Fruit fly (Drosophila melanogaster) whole organism, embryonic: ENCODE data around the gene nSMase.
A peak's percentile ranks its signal among the peaks of the same experiment; 100 is the strongest.

Experiments used
- Adf1 ChIP-seq: fragments of 200-800 bp; sonication (Bioruptor generic); IDR thresholded peaks from 2 replicates; pipeline ENCODE4 v1.3.6; 2022; ENCODE audit warnings: missing biosample characterization, missing genetic modification characterization
- Atf6 ChIP-seq: fragments of 200-800 bp; sonication (Bioruptor generic); IDR thresholded peaks from 2 replicates; pipeline ENCODE4 v1.3.6; 2022; ENCODE audit warnings: missing biosample characterization, missing genetic modification characterization
- CG10147 ChIP-seq: fragments of 200-800 bp; sonication (Bioruptor generic); optimal IDR thresholded peaks from 2 replicates; lab custom pipeline; 2019; ENCODE audit warnings: missing biosample characterization, mild to moderate bottlenecking, missing genetic modification characterization, moderate library complexity
- CG11695 ChIP-seq: fragments of 200-800 bp; sonication (Bioruptor generic); IDR thresholded peaks from 3 replicates; pipeline ENCODE4 v1.3.6; 2022; ENCODE audit warnings: missing biosample characterization, missing genetic modification characterization
- CG12744 ChIP-seq: fragments of 200-800 bp; sonication (Bioruptor generic); optimal IDR thresholded peaks from 2 replicates; lab custom pipeline; 2016; ENCODE audit warnings: missing biosample characterization, missing genetic modification characterization
- CG18619 ChIP-seq: fragments of 200-800 bp; sonication (Bioruptor generic); optimal IDR thresholded peaks from 3 replicates; lab custom pipeline; 2017; ENCODE audit warnings: missing biosample characterization, mild to moderate bottlenecking, missing genetic modification characterization
- CG2875 ChIP-seq: fragments of 200-800 bp; sonication (Bioruptor generic); optimal IDR thresholded peaks from 2 replicates; lab custom pipeline; 2017; ENCODE audit warnings: missing biosample characterization, mild to moderate bottlenecking, missing genetic modification characterization, missing genetic modification reagents
- CG3281 ChIP-seq: fragments of 200-800 bp; sonication (Bioruptor generic); optimal IDR thresholded peaks from 3 replicates; lab custom pipeline; 2017; ENCODE audit warnings: missing biosample characterization, mild to moderate bottlenecking, missing genetic modification characterization
- CG33213 ChIP-seq: fragments of 200-800 bp; sonication (Bioruptor generic); optimal IDR thresholded peaks from 3 replicates; lab custom pipeline; 2016; ENCODE audit warnings: missing biosample characterization, missing genetic modification characterization
- CG3995 ChIP-seq: fragments of 200-800 bp; sonication (Bioruptor generic); optimal IDR thresholded peaks from 3 replicates; lab custom pipeline; 2016; ENCODE audit warnings: missing biosample characterization, missing genetic modification characterization
- CG4282 ChIP-seq: fragments of 200-800 bp; sonication (Bioruptor generic); optimal IDR thresholded peaks from 2 replicates; lab custom pipeline; 2016; ENCODE audit warnings: missing biosample characterization, missing genetic modification characterization
- CG5953 ChIP-seq: fragments of 200-800 bp; sonication (Bioruptor generic); IDR thresholded peaks from 2 replicates; pipeline ENCODE4 v1.3.6; 2022; ENCODE audit warnings: missing biosample characterization, missing genetic modification characterization
- CG7556 ChIP-seq: fragments of 200-800 bp; sonication (Bioruptor generic); optimal IDR thresholded peaks from 2 replicates; lab custom pipeline; 2017; ENCODE audit warnings: missing biosample characterization, mild to moderate bottlenecking, missing genetic modification characterization
- CG7745 ChIP-seq: fragments of 200-800 bp; sonication (Bioruptor generic); optimal IDR thresholded peaks from 2 replicates; lab custom pipeline; 2018; ENCODE audit warnings: missing biosample characterization, mild to moderate bottlenecking, missing genetic modification characterization, moderate library complexity
- CG8290 ChIP-seq, 3 experiments: fragments of 200-800 bp; sonication (Bioruptor generic); optimal IDR thresholded peaks; 2 replicates each; lab custom pipeline; 2016 to 2019; ENCODE audit warnings: missing biosample characterization in 3 of 3, missing genetic modification characterization in 3 of 3, mild to moderate bottlenecking in 2 of 3, moderate library complexity in 1 of 3
- CG9215 ChIP-seq: fragments of 200-800 bp; sonication (Bioruptor generic); IDR thresholded peaks from 2 replicates; pipeline ENCODE4 v1.3.6; 2022; ENCODE audit warnings: missing biosample characterization, missing genetic modification characterization
- D19B ChIP-seq: fragments of 200-800 bp; sonication (Bioruptor generic); optimal IDR thresholded peaks from 2 replicates; lab custom pipeline; 2017; ENCODE audit warnings: missing biosample characterization, mild to moderate bottlenecking, missing genetic modification characterization
- E2f1 ChIP-seq: fragments of 200-800 bp; sonication (Bioruptor generic); IDR thresholded peaks from 2 replicates; pipeline ENCODE4 v1.3.6; 2022; ENCODE audit warnings: missing biosample characterization, missing genetic modification characterization
- Gug ChIP-seq: fragments of 200-800 bp; sonication (Bioruptor generic); IDR thresholded peaks from 4 replicates; pipeline ENCODE4 v1.3.6; 2022; ENCODE audit warnings: missing biosample characterization, missing genetic modification characterization
- Hand ChIP-seq: fragments of 200-800 bp; sonication (Bioruptor generic); optimal IDR thresholded peaks from 2 replicates; lab custom pipeline; 2017; ENCODE audit warnings: mild to moderate bottlenecking, missing biosample characterization, missing genetic modification reagents, missing genetic modification characterization
- MESR4 ChIP-seq: fragments of 200-800 bp; sonication (Bioruptor generic); optimal IDR thresholded peaks from 2 replicates; lab custom pipeline; 2018; ENCODE audit warnings: missing biosample characterization, mild to moderate bottlenecking, missing genetic modification characterization, moderate library complexity
- Myb ChIP-seq: fragments of 200-800 bp; sonication (Bioruptor generic); optimal IDR thresholded peaks from 2 replicates; lab custom pipeline; 2016; ENCODE audit warnings: missing biosample characterization, missing genetic modification characterization
- NFAT ChIP-seq: fragments of 200-800 bp; sonication (Bioruptor generic); IDR thresholded peaks from 2 replicates; pipeline ENCODE4 v1.3.6; 2022; ENCODE audit warnings: missing biosample characterization, missing genetic modification characterization
- Scr ChIP-seq: fragments of 200-800 bp; sonication (Bioruptor generic); IDR thresholded peaks from 2 replicates; pipeline ENCODE4 v1.3.6; 2022; ENCODE audit warnings: missing biosample characterization, missing genetic modification characterization; ENCODE audit not compliant: partially characterized antibody
- Stat92E ChIP-seq, 3 experiments: fragments of >200 bp in 2 of 3; fragments of 200-800 bp in 1 of 3; sonication (Bioruptor generic) in 1 of 3; optimal IDR thresholded peaks; 2 replicates each; lab custom pipeline; 2017 to 2019; ENCODE audit warnings: missing biosample characterization in 3 of 3, missing genetic modification characterization in 3 of 3, mild to moderate bottlenecking in 1 of 3, moderate library complexity in 1 of 3
- Taf1 ChIP-seq: fragments of 200-800 bp; sonication (Bioruptor generic); IDR thresholded peaks from 2 replicates; pipeline ENCODE4 v1.3.6; 2022; ENCODE audit warnings: missing biosample characterization, missing genetic modification characterization
- Usf ChIP-seq: fragments of 200-800 bp; sonication (Bioruptor generic); optimal IDR thresholded peaks from 2 replicates; lab custom pipeline; 2017; ENCODE audit warnings: missing genotype, missing biosample characterization, missing genetic modification characterization
- aop ChIP-seq: fragments of 200-800 bp; sonication (Bioruptor generic); IDR thresholded peaks from 2 replicates; pipeline ENCODE4 v1.3.6; 2022; ENCODE audit warnings: missing biosample characterization, missing genetic modification characterization
- ara ChIP-seq: fragments of 200-800 bp; sonication (Bioruptor generic); IDR thresholded peaks from 2 replicates; pipeline ENCODE4 v1.3.6; 2022; ENCODE audit warnings: missing biosample characterization, missing genetic modification characterization
- ci ChIP-seq: fragments of 200-800 bp; sonication (Bioruptor generic); IDR thresholded peaks from 3 replicates; pipeline ENCODE4 v1.3.6; 2022; ENCODE audit warnings: missing biosample characterization, missing genetic modification characterization
- crc ChIP-seq: fragments of 200-800 bp; sonication (Bioruptor generic); optimal IDR thresholded peaks from 2 replicates; lab custom pipeline; 2016; ENCODE audit warnings: missing biosample characterization, missing genetic modification characterization
- exex ChIP-seq: fragments of 200-800 bp; sonication (Bioruptor generic); optimal IDR thresholded peaks from 4 replicates; lab custom pipeline; 2018; ENCODE audit warnings: missing biosample characterization, mild to moderate bottlenecking, missing genetic modification characterization, moderate library complexity
- fd64A ChIP-seq: fragments of 200-800 bp; sonication (Bioruptor generic); optimal IDR thresholded peaks from 3 replicates; lab custom pipeline; 2018; ENCODE audit warnings: missing biosample characterization, mild to moderate bottlenecking, missing genetic modification characterization
- gfzf ChIP-seq: fragments of 200-800 bp; sonication (Bioruptor generic); optimal IDR thresholded peaks from 2 replicates; lab custom pipeline; 2016; ENCODE audit warnings: missing biosample characterization, mild to moderate bottlenecking, missing genetic modification characterization, moderate library complexity
- gsb-n ChIP-seq: fragments of 200-800 bp; sonication (Bioruptor generic); optimal IDR thresholded peaks from 3 replicates; lab custom pipeline; 2018; ENCODE audit warnings: missing biosample characterization, mild to moderate bottlenecking, missing genetic modification characterization
- hbn ChIP-seq: fragments of 200-800 bp; sonication (Bioruptor generic); IDR thresholded peaks from 2 replicates; pipeline ENCODE4 v1.3.6; 2022; ENCODE audit warnings: missing biosample characterization, missing genetic modification characterization; ENCODE audit not compliant: partially characterized antibody
- hkb ChIP-seq, 2 experiments: fragments of 200-800 bp in 1 of 2; fragments of >200 bp in 1 of 2; sonication (Bioruptor generic) in 1 of 2; IDR thresholded peaks in 1 of 2; optimal IDR thresholded peaks in 1 of 2; 2 replicates each; pipeline versions ENCODE4 v1.3.6 to Lab custom; 2017 to 2022; ENCODE audit warnings: missing biosample characterization in 1 of 2, missing genetic modification characterization in 1 of 2
- kni ChIP-seq: fragments of 200-800 bp; sonication (Bioruptor generic); optimal IDR thresholded peaks from 3 replicates; lab custom pipeline; 2017; ENCODE audit warnings: mild to moderate bottlenecking, missing biosample characterization, missing genetic modification reagents, missing genetic modification characterization
- mirr ChIP-seq: fragments of 200-800 bp; sonication (Bioruptor generic); optimal IDR thresholded peaks from 3 replicates; lab custom pipeline; 2018; ENCODE audit warnings: missing biosample characterization, mild to moderate bottlenecking, missing genetic modification characterization
- nmo ChIP-seq: fragments of 200-800 bp; sonication (Bioruptor generic); optimal IDR thresholded peaks from 2 replicates; lab custom pipeline; 2018; ENCODE audit warnings: missing biosample characterization, mild to moderate bottlenecking, missing genetic modification characterization, moderate library complexity
- ranshi ChIP-seq: fragments of 200-800 bp; sonication (Bioruptor generic); IDR thresholded peaks from 2 replicates; pipeline ENCODE4 v1.3.6; 2022; ENCODE audit warnings: missing biosample characterization, missing genetic modification characterization
- ttk ChIP-seq: fragments of 200-800 bp; sonication (Bioruptor generic); IDR thresholded peaks from 2 replicates; pipeline ENCODE4 v2.1.2; 2022; ENCODE audit warnings: missing biosample characterization, missing genetic modification characterization
- tup ChIP-seq: fragments of 200-800 bp; sonication (Bioruptor generic); optimal IDR thresholded peaks from 2 replicates; lab custom pipeline; 2016; ENCODE audit warnings: missing biosample characterization, mild to moderate bottlenecking, missing genetic modification characterization, moderate library complexity
- vnd ChIP-seq: fragments of 200-800 bp; sonication (Bioruptor generic); IDR thresholded peaks from 3 replicates; pipeline ENCODE4 v1.3.6; 2022; ENCODE audit warnings: missing biosample characterization, missing genetic modification characterization; ENCODE audit not compliant: partially characterized antibody
- vvl ChIP-seq: fragments of 200-800 bp; sonication (Bioruptor generic); IDR thresholded peaks from 2 replicates; pipeline ENCODE4 v1.3.6; 2022; ENCODE audit warnings: missing biosample characterization, missing genetic modification characterization
- zen2 ChIP-seq: fragments of 200-800 bp; sonication (Bioruptor generic); IDR thresholded peaks from 3 replicates; pipeline ENCODE4 v1.3.6; 2022; ENCODE audit warnings: missing biosample characterization, missing genetic modification characterization; ENCODE audit not compliant: partially characterized antibody
- zf30C ChIP-seq: fragments of 200-800 bp; sonication (Bioruptor generic); optimal IDR thresholded peaks from 3 replicates; lab custom pipeline; 2018; ENCODE audit warnings: missing biosample characterization, mild to moderate bottlenecking, missing genetic modification characterization

nSMase gene

dm6 chr3L:3222643-3223389 is 3.9 kb downstream of the nSMase start, which contains the start of the genes RpL28 and eIF1 (continued):
- TF ChIP-seq kni (peak; percentile 94), Gug (GFP tag; lab: Robert Waterston, UW) (peak; percentile 57), CG12744 (GFP tag; lab: Kevin White, UChicago) (peak; percentile 81), ranshi (GFP tag; lab: Robert Waterston, UW) (peak; percentile 87), CG9215 (GFP tag; lab: Robert Waterston, UW) (peak; percentile 83), ara (peak; percentile 84), Stat92E (GFP tag; optimal IDR thresholded peaks at IDR 0.05; lab: Kevin White, UChicago) (peak in 1 of 3 experiments; percentile 1), E2f1 (GFP tag; lab: Robert Waterston, UW) (peak; percentile 70), CG10147 (GFP tag; lab: Kevin White, UChicago) (peak; percentile 65), exex (tag; lab: Kevin White, UChicago) (peak; percentile 53), ci (peak; percentile 97), Scr (GFP tag; lab: Robert Waterston, UW) (peak; percentile 88), crc (GFP tag; lab: Kevin White, UChicago) (peak; percentile 89), NFAT (GFP tag; lab: Robert Waterston, UW) (peak; percentile 95), hbn (GFP tag; lab: Robert Waterston, UW) (peak; percentile 64), Hand (GFP tag; lab: Kevin White, UChicago) (peak; percentile 81), zf30C (GFP tag; lab: Kevin White, UChicago) (peak; percentile 66), CG11695 (GFP tag; lab: Robert Waterston, UW) (peak; percentile 63; the same call in 2 of the 3 replicates), vnd (peak; percentile 77), CG8290 (GFP tag; optimal IDR thresholded peaks at IDR 0.05; lab: Kevin White, UChicago) (peak; percentile 93), CG8290 (tag; optimal IDR thresholded peaks at IDR 0.05; lab: Kevin White, UChicago) (peak; percentile 89 to 97), ttk (GFP tag; lab: Robert Waterston, UW) (peak; percentile 77), CG5953 (GFP tag; lab: Robert Waterston, UW) (peak; percentile 80), CG7556 (GFP tag; lab: Kevin White, UChicago) (peak; percentile 85), CG3281 (GFP tag; lab: Kevin White, UChicago) (peak; percentile 94), CG33213 (peak; percentile 93), D19B (GFP tag; lab: Kevin White, UChicago) (peak; percentile 83), gsb-n (tag; lab: Kevin White, UChicago) (peak; percentile 52), fd64A (peak; percentile 89), CG3995 (GFP tag; lab: Kevin White, UChicago) (peak; percentile 87), aop (GFP tag; lab: Robert Waterston, UW) (0 out of 2 replicates have a peak, but pooled peaks have one; percentile 41), CG4282 (GFP tag; lab: Kevin White, UChicago) (peak; percentile 64), CG2875 (peak; percentile 88), nmo (GFP tag; lab: Kevin White, UChicago) (peak; percentile 90), Taf1 (peak; percentile 45; the same call in 1 of the 2 replicates), Myb (GFP tag; lab: Kevin White, UChicago) (peak; percentile 73), CG7745 (tag; lab: Kevin White, UChicago) (peak; percentile 40), Adf1 (GFP tag; lab: Robert Waterston, UW) (peak; percentile 58), tup (GFP tag; lab: Kevin White, UChicago) (peak; percentile 78), vvl (peak; percentile 91), mirr (peak; percentile 94), zen2 (GFP tag; lab: Robert Waterston, UW) (peak; percentile 47; the same call in 2 of the 3 replicates), hkb (optimal IDR thresholded peaks at IDR 0.05; lab: Kevin White, UChicago) (no peak), hkb (GFP tag; IDR thresholded peaks at IDR 0.05; lab: Robert Waterston, UW) (peak; percentile 80), Usf (peak; percentile 90), CG18619 (GFP tag; lab: Kevin White, UChicago) (peak; percentile 96), MESR4 (GFP tag; lab: Kevin White, UChicago) (peak; percentile 98), Atf6 (GFP tag; lab: Robert Waterston, UW) (peak; percentile 76), gfzf (GFP tag; lab: Kevin White, UChicago) (peak; percentile 31)
